Worm (Caenorhabditis elegans): ENCODE measurements around the gene Y38H6C.23.

ce11 chrV:20555120-20555519 lies 1.0 kb downstream of the Y38H6C.23 start, which contains the start of gene Y38H6C.21:
- TF ChIP-seq F23B12.7 (tag; optimal IDR thresholded peaks at IDR 0.05; ENCODE audit: insufficient read depth) (no peak), unc-62 (GFP tag; optimal IDR thresholded peaks at IDR 0.05) (no peak), F55B11.4 (tag; optimal IDR thresholded peaks at IDR 0.05; ENCODE audit: borderline replicate concordance, insufficient read depth) (no peak), nfya-2 (GFP tag; IDR thresholded peaks at IDR 0.05) (no peak), ets-4 (GFP tag; optimal IDR thresholded peaks at IDR 0.05) (no peak), ztf-25 (GFP tag; IDR thresholded peaks at IDR 0.05) (no peak)

Measured in whole organism, young adult.